Fruit fly (Drosophila melanogaster): ENCODE measurements around the gene Ance-3.

dm6 chr2L:13900111-13900930 lies 14.2 kb upstream of the Ance-3 start:
- TF ChIP-seq tj (GFP tag; optimal IDR thresholded peaks at IDR 0.05) (no peak), cic (GFP tag; optimal IDR thresholded peaks at IDR 0.05) (peak; percentile 92), toe (GFP tag; optimal IDR thresholded peaks at IDR 0.05) (no peak)
